Worm (Caenorhabditis elegans) whole organism, L4 larva: ENCODE measurements around the gene C39E9.12.
"Not testable (repeated sequence)": the region's sequence is repeated elsewhere in the genome, so short reads cannot be mapped to it uniquely, and the experiment has no call there.

Experiments
- D1046.2 ChIP-seq: fragments of 200-800 bp; sonication (Bioruptor generic); IDR thresholded peaks from 2 replicates; pipeline ENCODE4 v1.3.6; 2022; ENCODE audit warnings: missing genetic modification characterization, missing compliant biosample characterization
- F26F4.8 ChIP-seq: fragments of 200-800 bp; sonication (Bioruptor generic); conservative IDR thresholded peaks from 2 replicates; pipeline ENCODE4 v1.3.6; 2022; ENCODE audit warnings: missing genetic modification characterization, missing compliant biosample characterization
- F44E2.7 ChIP-seq: fragments of 200-800 bp; sonication (Bioruptor generic); IDR thresholded peaks from 2 replicates; pipeline ENCODE4 v2.1.2; 2022; ENCODE audit warnings: missing genetic modification characterization, missing compliant biosample characterization
- T26A8.4 ChIP-seq: fragments of 200-800 bp; sonication (Bioruptor generic); IDR thresholded peaks from 2 replicates; pipeline ENCODE4 v1.3.6; 2022; ENCODE audit warnings: missing genetic modification characterization, missing compliant biosample characterization
- Y105C5A.15 ChIP-seq: fragments of 200-800 bp; sonication (Bioruptor generic); IDR thresholded peaks from 2 replicates; pipeline ENCODE4 v1.3.6; 2022; ENCODE audit warnings: missing genetic modification characterization, missing compliant biosample characterization
- Y48G9A.11 ChIP-seq: fragments of 200-800 bp; sonication (Bioruptor generic); IDR thresholded peaks from 2 replicates; pipeline ENCODE4 v1.3.6; 2022; ENCODE audit warnings: missing genetic modification reagents, missing genetic modification characterization, missing compliant biosample characterization
- Y75B8A.6 ChIP-seq: fragments of 200-800 bp; sonication (Bioruptor generic); IDR thresholded peaks from 2 replicates; pipeline ENCODE4 v1.3.6; 2022; ENCODE audit warnings: missing genetic modification reagents, missing genetic modification characterization, missing compliant biosample characterization
- ZK337.2 ChIP-seq: fragments of 200-800 bp; sonication (Bioruptor generic); IDR thresholded peaks from 2 replicates; pipeline ENCODE4 v1.3.6; 2022; ENCODE audit warnings: missing genetic modification reagents, missing genetic modification characterization, missing compliant biosample characterization
- ZK546.5 ChIP-seq, 2 experiments: sonication (generic microtip); optimal IDR thresholded peaks; 2 replicates each; lab custom pipeline; 2017; ENCODE audit warnings: missing biosample characterization in 2 of 2, missing genetic modification characterization in 2 of 2
- arid-1 ChIP-seq: fragments of 200-800 bp; sonication (Bioruptor generic); conservative IDR thresholded peaks from 2 replicates; pipeline ENCODE4 v1.3.6; 2022; ENCODE audit warnings: missing genetic modification reagents, missing genetic modification characterization, missing compliant biosample characterization
- ceh-44 ChIP-seq: fragments of 200-800 bp; sonication (Bioruptor generic); IDR thresholded peaks from 2 replicates; pipeline ENCODE4 v1.3.6; 2022; ENCODE audit warnings: missing genetic modification reagents, missing genetic modification characterization, missing compliant biosample characterization
- ceh-62 ChIP-seq: sonication (generic microtip); optimal IDR thresholded peaks from 2 replicates; lab custom pipeline; 2017; ENCODE audit warnings: missing biosample characterization, missing genetic modification characterization
- ceh-82 ChIP-seq: sonication (generic microtip); optimal IDR thresholded peaks from 2 replicates; lab custom pipeline; 2017; ENCODE audit warnings: missing biosample characterization, missing genetic modification characterization
- ctbp-1 ChIP-seq: fragments of 200-800 bp; sonication (Bioruptor generic); IDR thresholded peaks from 2 replicates; pipeline ENCODE4 v1.3.6; 2022; ENCODE audit warnings: missing genetic modification reagents, missing genetic modification characterization, missing compliant biosample characterization
- dmd-6 ChIP-seq: fragments of 200-800 bp; sonication (Bioruptor generic); IDR thresholded peaks from 2 replicates; pipeline ENCODE4 v1.3.6; 2022; ENCODE audit warnings: missing genetic modification reagents, missing genetic modification characterization, missing compliant biosample characterization
- dmd-8 ChIP-seq: fragments of 200-800 bp; sonication (Bioruptor generic); IDR thresholded peaks from 2 replicates; pipeline ENCODE4 v1.3.6; 2022; ENCODE audit warnings: missing genetic modification characterization, missing compliant biosample characterization
- duxl-1 ChIP-seq: sonication (generic microtip); optimal IDR thresholded peaks from 2 replicates; lab custom pipeline; 2016; ENCODE audit warnings: mild to moderate bottlenecking, missing genetic modification characterization, moderate library complexity, missing compliant biosample characterization; ENCODE audit not compliant: poor library complexity
- egl-43 ChIP-seq: fragments of 200-800 bp; sonication (Bioruptor generic); IDR thresholded peaks from 2 replicates; pipeline ENCODE4 v1.3.6; 2022; ENCODE audit warnings: missing genetic modification reagents, missing genetic modification characterization, missing compliant biosample characterization
- hlh-11 ChIP-seq: fragments of 200-800 bp; sonication (Bioruptor generic); optimal IDR thresholded peaks from 2 replicates; lab custom pipeline; 2018; ENCODE audit warnings: mild to moderate bottlenecking, missing genetic modification characterization, missing compliant biosample characterization
- hmg-1.1 ChIP-seq: fragments of 200-800 bp; sonication (Bioruptor generic); IDR thresholded peaks from 2 replicates; pipeline ENCODE4 v1.3.6; 2022; ENCODE audit warnings: missing genetic modification reagents, missing genetic modification characterization, missing compliant biosample characterization
- lim-7 ChIP-seq: fragments of 200-800 bp; sonication (Bioruptor generic); IDR thresholded peaks from 2 replicates; pipeline ENCODE4 v1.3.6; 2022; ENCODE audit warnings: missing genetic modification characterization, missing compliant biosample characterization
- lin-1 ChIP-seq: fragments of 200-800 bp; sonication (Bioruptor generic); IDR thresholded peaks from 2 replicates; pipeline ENCODE4 v1.3.6; 2022; ENCODE audit warnings: missing genetic modification reagents, missing genetic modification characterization, missing compliant biosample characterization
- lin-38 ChIP-seq: fragments of 200-800 bp; sonication (Bioruptor generic); IDR thresholded peaks from 2 replicates; pipeline ENCODE4 v1.3.6; 2022; ENCODE audit warnings: missing genetic modification reagents, missing genetic modification characterization, missing compliant biosample characterization
- madf-5 ChIP-seq, 2 experiments: fragments of 200-800 bp; sonication (Bioruptor generic); IDR thresholded peaks; 2 replicates each; pipeline ENCODE4 v1.3.6; 2022; ENCODE audit warnings: missing compliant biosample characterization in 2 of 2, missing genetic modification characterization in 2 of 2
- madf-9 ChIP-seq: fragments of 200-800 bp; sonication (Bioruptor generic); conservative IDR thresholded peaks from 2 replicates; pipeline ENCODE4 v1.3.6; 2022; ENCODE audit warnings: missing genetic modification reagents, missing genetic modification characterization, missing compliant biosample characterization
- mdl-1 ChIP-seq, 2 experiments: fragments of 150-350 bp in 1 of 2; sonication (generic microtip) in 1 of 2; optimal IDR thresholded peaks; 2 replicates each; lab custom pipeline; 2014 to 2017; ENCODE audit warnings: missing biosample characterization in 2 of 2, missing genetic modification characterization in 2 of 2
- mdt-29 ChIP-seq: fragments of 200-800 bp; sonication (Bioruptor generic); IDR thresholded peaks from 2 replicates; pipeline ENCODE4 v1.3.6; 2022; ENCODE audit warnings: missing genetic modification reagents, missing genetic modification characterization, missing compliant biosample characterization
- mes-2 ChIP-seq: sonication (generic microtip); optimal IDR thresholded peaks from 2 replicates; lab custom pipeline; 2016; ENCODE audit warnings: missing genotype, mild to moderate bottlenecking, missing genetic modification characterization, missing compliant biosample characterization; ENCODE audit not compliant: poor library complexity, severe bottlenecking
- nhr-11 ChIP-seq: fragments of 150-350 bp; optimal IDR thresholded peaks from 2 replicates; lab custom pipeline; 2014; ENCODE audit warnings: missing biosample characterization, missing genetic modification characterization
- nhr-111 ChIP-seq: fragments of 200-800 bp; sonication (Bioruptor generic); optimal IDR thresholded peaks from 2 replicates; lab custom pipeline; 2018; ENCODE audit warnings: mild to moderate bottlenecking, missing genetic modification characterization, missing compliant biosample characterization
- nhr-48 ChIP-seq: sonication (generic microtip); optimal IDR thresholded peaks from 2 replicates; lab custom pipeline; 2016; ENCODE audit warnings: mild to moderate bottlenecking, missing genetic modification characterization, missing compliant biosample characterization
- pha-4 ChIP-seq, 2 experiments: fragments of 150-350 bp in 1 of 2; fragments of 200-800 bp in 1 of 2; sonication (Bioruptor generic) in 1 of 2; IDR thresholded peaks in 1 of 2; optimal IDR thresholded peaks in 1 of 2; 2 replicates each; pipeline versions ENCODE4 v1.3.6 to Lab custom; 2014 to 2022; ENCODE audit warnings: missing genetic modification characterization in 2 of 2, missing genetic modification reagents in 2 of 2, missing biosample characterization in 1 of 2, missing compliant biosample characterization in 1 of 2
- php-3 ChIP-seq: fragments of 200-800 bp; sonication (Bioruptor generic); IDR thresholded peaks from 2 replicates; pipeline ENCODE4 v1.3.6; 2022; ENCODE audit warnings: missing genetic modification reagents, missing genetic modification characterization, missing compliant biosample characterization
- saeg-2 ChIP-seq: fragments of 200-800 bp; sonication (Bioruptor generic); IDR thresholded peaks from 2 replicates; pipeline ENCODE4 v1.3.6; 2022; ENCODE audit warnings: missing genetic modification reagents, missing genetic modification characterization, missing compliant biosample characterization
- set-16 ChIP-seq: fragments of 200-800 bp; sonication (Bioruptor generic); IDR thresholded peaks from 2 replicates; pipeline ENCODE4 v1.3.6; 2022; ENCODE audit warnings: missing genetic modification reagents, missing genetic modification characterization, missing compliant biosample characterization
- snpc-1.2 ChIP-seq: fragments of 200-800 bp; sonication (Bioruptor generic); IDR thresholded peaks from 2 replicates; pipeline ENCODE4 v1.3.6; 2022; ENCODE audit warnings: missing genetic modification reagents, missing genetic modification characterization, missing compliant biosample characterization
- tra-1 ChIP-seq: fragments of 200-800 bp; sonication (Bioruptor generic); IDR thresholded peaks from 2 replicates; pipeline ENCODE4 v1.3.6; 2022; ENCODE audit warnings: missing genetic modification reagents, missing genetic modification characterization, missing compliant biosample characterization
- unc-130 ChIP-seq: sonication (generic microtip); optimal IDR thresholded peaks from 2 replicates; lab custom pipeline; 2016; ENCODE audit warnings: missing genetic modification reagents, missing genetic modification characterization, missing compliant biosample characterization
- vab-7 ChIP-seq: fragments of 200-800 bp; sonication (Bioruptor generic); IDR thresholded peaks from 2 replicates; pipeline ENCODE4 v1.3.6; 2022; ENCODE audit warnings: missing genetic modification reagents, missing genetic modification characterization, missing compliant biosample characterization
- zfp-3 ChIP-seq: fragments of 200-800 bp; sonication (Bioruptor generic); conservative IDR thresholded peaks from 2 replicates; pipeline ENCODE4 v1.3.6; 2022; ENCODE audit warnings: missing genetic modification reagents, missing genetic modification characterization, missing compliant biosample characterization

C39E9.12 gene

DNA sequence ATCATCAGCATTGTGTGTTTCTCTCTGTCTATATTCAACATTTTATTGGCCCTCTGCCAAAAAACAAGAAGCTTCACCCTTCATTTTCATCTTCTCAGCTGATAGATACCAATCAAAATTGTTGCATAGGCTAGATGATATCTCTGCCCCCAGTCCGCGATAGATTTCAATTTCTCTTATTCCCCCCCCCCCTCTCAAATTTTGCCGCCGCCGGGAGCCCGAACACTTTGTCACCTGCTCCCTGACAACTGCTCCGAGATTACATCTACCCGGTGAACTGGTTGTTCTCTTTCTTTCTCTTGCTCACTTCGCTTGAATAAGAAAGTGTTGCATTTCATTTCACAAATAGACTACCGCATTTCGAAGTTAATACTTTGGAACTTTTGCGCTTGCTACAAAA lies 32.2 kb downstream of the C39E9.12 start:
- TF ChIP-seq ceh-62 = no peak
- TF ChIP-seq nhr-111 (GFP tag; lab: Kevin White, UChicago) = no peak
- no peak for TF ChIP-seq nhr-48 (tag; lab: Kevin White, UChicago)
- TF ChIP-seq duxl-1 (tag; lab: Kevin White, UChicago) = no peak
- TF ChIP-seq set-16 (GFP tag; lab: Robert Waterston, UW) = no peak
- no peak for TF ChIP-seq unc-130 (GFP tag; lab: Kevin White, UChicago)
- TF ChIP-seq hlh-11 (tag; lab: Kevin White, UChicago) = peak; percentile 2
- TF ChIP-seq F26F4.8 (GFP tag; lab: Robert Waterston, UW) = no peak
- no peak for TF ChIP-seq mdt-29
- no peak for TF ChIP-seq ceh-82 (tag; lab: Kevin White, UChicago)
- TF ChIP-seq nhr-11 (tag; lab: Kevin White, UChicago) = peak; percentile 10
- no peak for TF ChIP-seq php-3 (GFP tag; lab: Robert Waterston, UW)
- TF ChIP-seq ZK546.5 (tag; optimal IDR thresholded peaks at IDR 0.05; lab: Kevin White, UChicago) = no peak
- no peak for TF ChIP-seq mdl-1 (tag; optimal IDR thresholded peaks at IDR 0.05; lab: Kevin White, UChicago)
- TF ChIP-seq lin-38 = no peak
- no peak for TF ChIP-seq Y48G9A.11

DNA sequence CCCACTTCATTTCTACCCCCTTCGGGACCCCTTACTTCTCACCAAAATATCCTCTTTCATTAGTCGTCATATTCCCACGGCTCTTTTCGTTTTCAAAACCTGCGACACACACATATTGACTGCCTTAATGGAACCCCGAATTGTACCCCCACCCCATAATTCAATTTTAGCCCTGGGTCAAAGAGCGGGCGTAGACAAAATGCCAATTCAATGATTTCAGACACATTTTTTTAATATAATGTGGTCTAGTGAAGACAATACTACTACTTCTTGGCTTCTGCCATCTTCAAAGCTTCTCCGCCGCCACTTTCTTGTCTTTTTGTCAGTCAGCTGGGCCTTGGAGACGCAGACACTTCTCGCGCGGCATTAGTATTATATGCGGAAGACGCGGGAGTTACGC lies 33.9 kb downstream of the C39E9.12 start:
- TF ChIP-seq zfp-3 (GFP tag; lab: Robert Waterston, UW) (no peak), egl-43 (GFP tag; lab: Robert Waterston, UW) (0 out of 2 replicates have a peak, but pooled peaks have one; percentile 33), pha-4 (GFP tag; IDR thresholded peaks at IDR 0.05; lab: Robert Waterston, UW) (0 out of 2 replicates have a peak, but pooled peaks have one; percentile 21), pha-4 (tag; optimal IDR thresholded peaks at IDR 0.05; lab: Kevin White, UChicago) (no peak)

DNA sequence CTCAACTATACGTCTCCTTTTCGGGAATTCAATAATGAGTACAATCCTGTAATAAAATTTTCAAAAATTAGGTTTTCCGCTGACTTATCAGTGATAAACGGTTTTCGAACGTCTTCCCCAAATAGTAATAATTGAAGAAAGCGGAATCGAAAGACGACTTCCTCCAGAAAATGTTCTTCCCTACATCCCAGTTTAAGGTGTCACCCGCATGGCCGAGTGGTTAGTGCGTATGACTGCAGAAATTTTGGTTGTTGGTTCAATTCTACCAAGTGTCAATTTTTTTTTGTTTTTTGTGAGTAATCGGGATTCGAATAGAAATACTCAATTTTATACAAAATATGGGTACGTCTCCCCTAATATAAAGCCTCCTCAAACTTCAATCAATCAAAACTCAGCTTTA lies 47.0 kb downstream of the C39E9.12 start:
- peak; percentile 71; the same call in 1 of the 2 replicates for TF ChIP-seq Y105C5A.15
- peak; percentile 87 for TF ChIP-seq egl-43 (GFP tag; lab: Robert Waterston, UW)
- TF ChIP-seq php-3 (GFP tag; lab: Robert Waterston, UW) = 0 out of 2 replicates have a peak, but pooled peaks have one; percentile 9
- TF ChIP-seq dmd-8 (GFP tag; lab: Robert Waterston, UW) = peak; percentile 82
- TF ChIP-seq ceh-44 (GFP tag; lab: Robert Waterston, UW) = 0 out of 2 replicates have a peak, but pooled peaks have one; percentile 58
- 0 out of 2 replicates have a peak, but pooled peaks have one; percentile 12 for TF ChIP-seq ZK337.2 (GFP tag; lab: Robert Waterston, UW)
- TF ChIP-seq ctbp-1 (GFP tag; lab: Robert Waterston, UW) = peak; percentile 53; the same call in 1 of the 2 replicates
- peak; percentile 47; the same call in 1 of the 2 replicates for TF ChIP-seq tra-1 (GFP tag; lab: Robert Waterston, UW)
- peak; percentile 44; the same call in 1 of the 2 replicates for TF ChIP-seq D1046.2 (GFP tag; lab: Robert Waterston, UW)
- 0 out of 2 replicates have a peak, but pooled peaks have one; percentile 10 for TF ChIP-seq dmd-6 (GFP tag; lab: Robert Waterston, UW)
- peak; percentile 81; the same call in 1 of the 2 replicates for TF ChIP-seq F44E2.7 (GFP tag; lab: Robert Waterston, UW)
- 0 out of 2 replicates have a peak, but pooled peaks have one; percentile 68 for TF ChIP-seq Y75B8A.6
- peak; percentile 91 for TF ChIP-seq F26F4.8 (GFP tag; lab: Robert Waterston, UW)
- peak; percentile 85 for TF ChIP-seq vab-7 (GFP tag; lab: Robert Waterston, UW)
- TF ChIP-seq snpc-1.2 (GFP tag; lab: Robert Waterston, UW) = peak; percentile 87
- peak; percentile 39; the same call in 1 of the 2 replicates for TF ChIP-seq hmg-1.1 (GFP tag; lab: Robert Waterston, UW)
- 0 out of 2 replicates have a peak, but pooled peaks have one; percentile 41 for TF ChIP-seq saeg-2
- peak; percentile 69 for TF ChIP-seq madf-9
- peak; percentile 76 for TF ChIP-seq pha-4 (GFP tag; IDR thresholded peaks at IDR 0.05; lab: Robert Waterston, UW)
- not testable (repeated sequence) for TF ChIP-seq pha-4 (tag; optimal IDR thresholded peaks at IDR 0.05; lab: Kevin White, UChicago)
- peak; percentile 56; the same call in 1 of the 2 replicates for TF ChIP-seq lin-1
- TF ChIP-seq lim-7 (GFP tag; lab: Robert Waterston, UW) = peak; percentile 92
- peak; percentile 18 for TF ChIP-seq mes-2
- TF ChIP-seq madf-5 (GFP tag; IDR thresholded peaks at IDR 0.05; lab: Robert Waterston, UW) = peak; percentile 76 to 82; a peak in 1 of 4 replicates
- peak; percentile 76 for TF ChIP-seq lin-38
- TF ChIP-seq Y48G9A.11 = peak; percentile 64
- peak; percentile 27; the same call in 1 of the 2 replicates for TF ChIP-seq zfp-3 (GFP tag; lab: Robert Waterston, UW)
- peak; percentile 59 for TF ChIP-seq T26A8.4 (GFP tag; lab: Robert Waterston, UW)
- peak; percentile 63; the same call in 1 of the 2 replicates for TF ChIP-seq mdt-29
- TF ChIP-seq arid-1 = peak; percentile 88
